Worm (Caenorhabditis elegans) whole organism, late embryonic: ENCODE data around the gene dnj-2.

Experiments used
- C08G9.2 ChIP-seq: sonication (generic microtip); optimal IDR thresholded peaks from 2 replicates; lab custom pipeline; 2016; ENCODE audit warnings: mild to moderate bottlenecking, missing genetic modification characterization, moderate library complexity, missing compliant biosample characterization
- F13H6.1 ChIP-seq: sonication (generic microtip); optimal IDR thresholded peaks from 2 replicates; lab custom pipeline; 2016; ENCODE audit warnings: missing genetic modification characterization, missing compliant biosample characterization
- K02D7.2 ChIP-seq: sonication (generic microtip); optimal IDR thresholded peaks from 2 replicates; lab custom pipeline; 2017; ENCODE audit warnings: mild to moderate bottlenecking, missing genetic modification characterization, missing compliant biosample characterization
- T23F11.4 ChIP-seq: fragments of 200-800 bp; sonication (Bioruptor generic); optimal IDR thresholded peaks from 2 replicates; lab custom pipeline; 2018; ENCODE audit warnings: mild to moderate bottlenecking, missing genetic modification characterization, missing compliant biosample characterization
- ahr-1 ChIP-seq: sonication (generic microtip); optimal IDR thresholded peaks from 2 replicates; lab custom pipeline; 2016; ENCODE audit warnings: missing genetic modification characterization, missing compliant biosample characterization
- ceh-18 ChIP-seq: sonication (generic microtip); optimal IDR thresholded peaks from 2 replicates; lab custom pipeline; 2016; ENCODE audit warnings: missing genetic modification characterization, missing compliant biosample characterization
- ceh-22 ChIP-seq: sonication (generic microtip); optimal IDR thresholded peaks from 2 replicates; lab custom pipeline; 2017; ENCODE audit warnings: missing biosample characterization, missing genetic modification characterization
- ceh-24 ChIP-seq: sonication (generic microtip); optimal IDR thresholded peaks from 2 replicates; lab custom pipeline; 2016; ENCODE audit warnings: mild to moderate bottlenecking, missing genetic modification characterization, missing compliant biosample characterization
- ceh-34 ChIP-seq: sonication (generic microtip); optimal IDR thresholded peaks from 2 replicates; lab custom pipeline; 2016; ENCODE audit warnings: mild to moderate bottlenecking, missing genetic modification characterization, missing compliant biosample characterization
- dve-1 ChIP-seq: sonication (generic microtip); optimal IDR thresholded peaks from 2 replicates; lab custom pipeline; 2017; ENCODE audit warnings: antibody characterized with exemption, mild to moderate bottlenecking, missing genetic modification characterization, missing compliant biosample characterization
- elt-2 ChIP-seq: sonication (generic microtip); optimal IDR thresholded peaks from 2 replicates; lab custom pipeline; 2016; ENCODE audit warnings: missing genetic modification reagents, missing genetic modification characterization, missing compliant biosample characterization
- eyg-1 ChIP-seq: sonication (generic microtip); optimal IDR thresholded peaks from 2 replicates; lab custom pipeline; 2016; ENCODE audit warnings: missing genotype, missing genetic modification characterization, missing compliant biosample characterization
- fax-1 ChIP-seq: sonication (generic microtip); optimal IDR thresholded peaks from 2 replicates; lab custom pipeline; 2016; ENCODE audit warnings: missing genotype, missing genetic modification characterization, missing compliant biosample characterization
- gmeb-2 ChIP-seq: sonication (generic microtip); optimal IDR thresholded peaks from 2 replicates; lab custom pipeline; 2016; ENCODE audit warnings: missing genetic modification characterization, inconsistent platforms, missing compliant biosample characterization
- hlh-13 ChIP-seq: fragments of 200-800 bp; sonication (Bioruptor generic); optimal IDR thresholded peaks from 2 replicates; lab custom pipeline; 2018; ENCODE audit warnings: mild to moderate bottlenecking, missing genetic modification characterization, missing compliant biosample characterization
- hlh-15 ChIP-seq: sonication (generic microtip); optimal IDR thresholded peaks from 2 replicates; lab custom pipeline; 2016; ENCODE audit warnings: missing genetic modification characterization, missing compliant biosample characterization
- hlh-30 ChIP-seq: sonication (generic microtip); optimal IDR thresholded peaks from 2 replicates; lab custom pipeline; 2017; ENCODE audit warnings: antibody characterized with exemption, missing genetic modification characterization, missing compliant biosample characterization; ENCODE audit not compliant: insufficient read depth
- hlh-8 ChIP-seq: sonication (generic microtip); optimal IDR thresholded peaks from 2 replicates; lab custom pipeline; 2016; ENCODE audit warnings: missing genotype, missing genetic modification characterization, missing compliant biosample characterization
- lim-6 ChIP-seq: sonication (generic microtip); optimal IDR thresholded peaks from 2 replicates; lab custom pipeline; 2016; ENCODE audit warnings: missing genetic modification characterization, missing compliant biosample characterization
- madf-2 ChIP-seq: sonication (generic microtip); optimal IDR thresholded peaks from 2 replicates; lab custom pipeline; 2017; ENCODE audit warnings: missing genetic modification characterization, missing compliant biosample characterization
- mec-3 ChIP-seq: sonication (generic microtip); optimal IDR thresholded peaks from 2 replicates; lab custom pipeline; 2016; ENCODE audit warnings: borderline replicate concordance, missing genetic modification characterization, missing compliant biosample characterization
- nfya-1 ChIP-seq: sonication (generic microtip); optimal IDR thresholded peaks from 2 replicates; lab custom pipeline; 2017; ENCODE audit warnings: missing genetic modification characterization, mild to moderate bottlenecking, missing compliant biosample characterization, antibody characterized with exemption, moderate library complexity
- nhr-11 ChIP-seq: fragments of 150-350 bp; optimal IDR thresholded peaks from 2 replicates; lab custom pipeline; 2014; ENCODE audit warnings: missing biosample characterization, missing genetic modification characterization
- npax-4 ChIP-seq: sonication (generic microtip); optimal IDR thresholded peaks from 2 replicates; lab custom pipeline; 2016; ENCODE audit warnings: missing genetic modification characterization, missing compliant biosample characterization
- pqm-1 ChIP-seq: sonication (generic microtip); optimal IDR thresholded peaks from 2 replicates; lab custom pipeline; 2016; ENCODE audit warnings: missing genetic modification characterization, missing compliant biosample characterization
- pros-1 ChIP-seq: fragments of 150-350 bp; optimal IDR thresholded peaks from 2 replicates; lab custom pipeline; 2014; ENCODE audit warnings: missing biosample characterization, missing genetic modification reagents, missing genetic modification characterization
- rnt-1 ChIP-seq: sonication (generic microtip); optimal IDR thresholded peaks from 2 replicates; lab custom pipeline; 2016; ENCODE audit warnings: missing genetic modification characterization, missing compliant biosample characterization
- sdc-2 ChIP-seq: sonication (generic microtip); optimal IDR thresholded peaks from 2 replicates; lab custom pipeline; 2016; ENCODE audit warnings: missing genotype, missing genetic modification characterization, missing compliant biosample characterization
- sox-2 ChIP-seq: fragments of 200-800 bp; sonication (Bioruptor generic); IDR thresholded peaks from 2 replicates; pipeline ENCODE4 v1.3.6; 2022; ENCODE audit warnings: missing genetic modification reagents, missing genetic modification characterization, missing compliant biosample characterization
- sox-4 ChIP-seq: sonication (generic microtip); optimal IDR thresholded peaks from 2 replicates; lab custom pipeline; 2017; ENCODE audit warnings: mild to moderate bottlenecking, missing genetic modification characterization, inconsistent platforms, missing compliant biosample characterization
- tbx-7 ChIP-seq: sonication (generic microtip); optimal IDR thresholded peaks from 2 replicates; lab custom pipeline; 2016; ENCODE audit warnings: missing genotype, missing genetic modification characterization, missing compliant biosample characterization
- ttx-3 ChIP-seq: sonication (generic microtip); optimal IDR thresholded peaks from 2 replicates; lab custom pipeline; 2016; ENCODE audit warnings: missing genetic modification reagents, missing genetic modification characterization, missing compliant biosample characterization
- unc-3 ChIP-seq, 2 experiments: fragments of 200-800 bp in 1 of 2; sonication (Bioruptor generic) in 1 of 2; sonication (generic microtip) in 1 of 2; conservative IDR thresholded peaks in 1 of 2; optimal IDR thresholded peaks in 1 of 2; 2 replicates each; pipeline versions ENCODE4 v1.3.6 to Lab custom; 2016 to 2022; ENCODE audit warnings: missing compliant biosample characterization in 2 of 2, missing genetic modification characterization in 2 of 2, missing genetic modification reagents in 1 of 2
- unc-55 ChIP-seq: sonication (generic microtip); optimal IDR thresholded peaks from 2 replicates; lab custom pipeline; 2017; ENCODE audit warnings: missing biosample characterization, missing genetic modification reagents, missing genetic modification characterization
- unc-86 ChIP-seq: sonication (generic microtip); optimal IDR thresholded peaks from 2 replicates; lab custom pipeline; 2016; ENCODE audit warnings: missing genetic modification characterization, missing compliant biosample characterization
- zip-5 ChIP-seq: sonication (generic microtip); optimal IDR thresholded peaks from 2 replicates; lab custom pipeline; 2016; ENCODE audit warnings: missing genetic modification characterization, missing compliant biosample characterization
- ztf-16 ChIP-seq: sonication (generic microtip); optimal IDR thresholded peaks from 2 replicates; lab custom pipeline; 2017; ENCODE audit warnings: missing genetic modification characterization, missing compliant biosample characterization

dnj-2 gene

DNA sequence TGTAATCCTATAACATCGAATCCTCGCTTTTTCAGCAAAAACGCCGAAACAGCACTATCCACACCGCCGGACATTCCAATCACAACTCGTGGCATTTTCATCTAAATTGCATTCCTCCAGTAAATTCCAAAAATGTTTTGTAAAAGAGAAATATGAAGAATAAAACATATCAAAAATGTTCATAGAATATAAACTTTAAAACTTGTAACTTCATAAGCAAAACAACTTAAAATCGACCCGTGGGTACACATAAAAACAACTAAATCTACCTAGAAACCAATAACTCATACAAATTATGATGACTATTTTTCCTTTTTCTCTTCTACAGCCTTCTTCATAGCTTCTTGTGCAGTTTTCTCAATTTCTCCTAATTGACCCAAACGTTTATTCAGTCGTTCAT, 17.0 kb downstream of the dnj-2 start, which contains the start of gene mttu-1:
Gene mttu-1, minus strand, starts transcription at position 101 of the 400 bp plus-strand sequence.
- TF ChIP-seq pqm-1 (tag; lab: Kevin White, UChicago) (no peak), nhr-11 (tag; lab: Kevin White, UChicago) (no peak), ttx-3 (tag; lab: Kevin White, UChicago) (no peak)

DNA sequence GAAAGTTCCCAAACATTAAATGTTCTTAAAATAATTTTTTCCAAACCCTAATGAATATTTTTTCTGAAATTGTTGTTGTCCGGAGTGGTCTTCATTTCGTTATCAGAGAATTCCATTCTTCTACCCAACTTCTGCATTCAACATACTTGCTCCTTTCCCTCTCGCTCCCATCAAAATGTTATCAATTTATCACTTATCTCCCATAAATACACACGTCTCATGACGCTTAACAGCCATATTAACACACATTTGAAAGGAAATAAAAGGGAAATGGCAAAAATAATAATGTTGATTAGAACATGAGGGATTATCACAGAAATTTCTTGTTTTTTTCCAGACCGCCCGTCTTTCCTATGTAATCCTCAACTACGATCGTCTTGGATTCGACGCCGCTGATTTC, 24.8 kb downstream of the dnj-2 start:
- TF ChIP-seq mec-3 (tag; lab: Kevin White, UChicago) (no peak), unc-86 (tag; lab: Kevin White, UChicago) (no peak), elt-2 (tag; lab: Kevin White, UChicago) (peak; percentile 54)
- TF ChIP-seq, all 69 proteins: peak for 1

DNA sequence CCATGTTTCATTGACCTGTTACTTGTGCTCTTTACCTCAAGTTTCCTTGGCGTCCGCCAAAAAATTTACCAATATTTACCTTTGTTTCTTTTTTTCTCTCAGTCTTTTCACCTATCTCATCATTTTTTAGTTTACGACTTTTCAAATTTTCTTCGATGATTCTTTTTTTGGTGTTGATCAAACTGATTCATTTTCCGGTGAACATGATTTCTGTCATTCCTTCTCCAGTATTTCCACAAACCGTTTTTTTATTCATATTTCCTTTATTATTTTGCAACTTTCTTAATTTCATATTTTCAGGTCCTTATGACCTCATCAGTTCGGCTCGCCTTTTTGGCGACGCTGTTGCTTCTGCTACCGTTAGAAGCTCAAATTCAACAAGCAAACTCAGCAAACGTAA, 26.3 kb downstream of the dnj-2 start, which contains the start of gene F54D1.6:
Gene F54D1.6, plus strand, starts transcription at position 301 of the 400 bp plus-strand sequence.
- no peak for TF ChIP-seq tbx-7 (tag; lab: Kevin White, UChicago)
- TF ChIP-seq ceh-18, result no peak
- no peak for TF ChIP-seq ztf-16
- TF ChIP-seq hlh-13 (GFP tag; lab: Kevin White, UChicago), result no peak
- no peak for TF ChIP-seq sdc-2 (tag; lab: Kevin White, UChicago)
- no peak for TF ChIP-seq sox-4 (tag; lab: Kevin White, UChicago)

DNA sequence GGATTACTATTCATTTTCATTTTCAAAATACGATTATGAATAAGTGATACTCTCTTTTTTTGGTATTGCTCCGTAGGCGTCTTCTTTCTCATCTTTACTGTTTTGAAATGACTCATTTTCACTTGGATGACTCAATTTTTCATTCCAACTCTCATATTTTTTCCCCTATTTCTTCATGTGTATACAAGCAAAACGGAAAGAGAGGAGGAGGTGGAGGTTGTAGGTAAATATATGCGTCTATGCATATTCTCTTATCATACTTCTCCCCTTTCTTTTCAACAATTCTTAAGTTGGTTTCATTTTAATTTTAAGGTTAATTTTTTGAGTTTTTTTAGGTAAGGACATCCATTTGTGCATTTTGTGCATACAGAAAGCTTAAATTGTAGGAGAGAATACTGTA, 27.7 kb downstream of the dnj-2 start:
- TF ChIP-seq T23F11.4, result no peak
- TF ChIP-seq eyg-1 (tag; lab: Kevin White, UChicago), result no peak
- no peak for TF ChIP-seq lim-6 (tag; lab: Kevin White, UChicago)
- TF ChIP-seq ceh-34, result no peak
- no peak for TF ChIP-seq unc-3 (GFP tag; conservative IDR thresholded peaks at IDR 0.05; lab: Robert Waterston, UW)
- TF ChIP-seq unc-3 (tag; optimal IDR thresholded peaks at IDR 0.05; lab: Kevin White, UChicago), result no peak
- TF ChIP-seq ceh-22, result no peak
- TF ChIP-seq hlh-15 (tag; lab: Kevin White, UChicago), result no peak
- no peak for TF ChIP-seq F13H6.1 (tag; lab: Kevin White, UChicago)
- TF ChIP-seq ahr-1, result no peak
- no peak for TF ChIP-seq hlh-8
- TF ChIP-seq sox-2 (GFP tag; lab: Robert Waterston, UW), result no peak
- TF ChIP-seq C08G9.2 (tag; lab: Kevin White, UChicago), result no peak
- no peak for TF ChIP-seq K02D7.2
- TF ChIP-seq sox-4 (tag; lab: Kevin White, UChicago), result no peak

DNA sequence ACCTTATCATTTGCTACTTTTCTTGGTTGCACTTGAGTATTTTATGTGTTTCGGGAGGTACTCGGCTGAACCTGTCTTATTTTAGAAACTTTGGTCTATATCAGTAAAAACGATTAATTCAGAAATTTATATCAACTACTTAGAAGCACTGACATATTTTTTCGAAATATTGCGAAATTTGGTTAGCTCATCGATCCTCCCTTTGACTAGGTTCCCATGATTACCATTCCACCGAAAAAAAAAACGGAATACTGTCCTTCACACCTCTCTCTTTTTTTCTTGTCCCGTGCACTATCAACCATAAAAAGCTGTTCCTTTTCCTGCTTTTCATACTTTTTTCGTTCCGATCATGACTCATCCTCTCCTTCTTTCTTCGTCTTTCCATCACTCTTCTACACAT, 28.5 kb downstream of the dnj-2 start:
- TF ChIP-seq C08G9.2 (tag; lab: Kevin White, UChicago), result no peak
- TF ChIP-seq ceh-24, result no peak
- TF ChIP-seq madf-2 (tag; lab: Kevin White, UChicago), result no peak
- no peak for TF ChIP-seq mec-3 (tag; lab: Kevin White, UChicago)
- no peak for TF ChIP-seq fax-1 (tag; lab: Kevin White, UChicago)
- TF ChIP-seq hlh-30 (tag; lab: Kevin White, UChicago), result no peak
- TF ChIP-seq zip-5 (tag; lab: Kevin White, UChicago), result no peak
- TF ChIP-seq gmeb-2 (tag; lab: Kevin White, UChicago), result no peak
- no peak for TF ChIP-seq unc-55 (GFP tag; lab: Kevin White, UChicago)
- TF ChIP-seq ceh-34, result no peak
- no peak for TF ChIP-seq rnt-1 (tag; lab: Kevin White, UChicago)
- TF ChIP-seq ztf-16, result no peak
- TF ChIP-seq, all 69 proteins: peak for 0

DNA sequence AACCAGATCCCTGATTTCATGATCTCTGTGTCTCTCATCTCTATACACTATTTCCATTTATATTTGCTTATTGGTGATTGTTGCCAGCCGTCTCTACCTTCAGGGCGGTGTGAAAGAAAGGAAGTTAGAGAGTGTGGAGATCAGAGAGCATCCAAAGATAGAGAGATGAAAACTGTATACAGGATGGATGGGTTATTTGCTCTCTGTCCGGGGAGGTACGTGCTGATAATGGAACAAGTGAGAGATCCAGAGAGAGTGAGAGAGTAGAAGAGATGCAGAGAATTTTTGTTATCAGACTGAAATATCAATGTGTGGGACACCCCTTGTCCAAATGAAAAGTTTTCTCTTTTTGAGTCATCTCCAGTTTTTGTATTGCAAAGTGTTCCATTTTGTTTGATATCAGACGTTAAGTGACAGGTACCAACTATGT, 29.7 kb downstream of the dnj-2 start:
- no peak for TF ChIP-seq npax-4 (tag; lab: Kevin White, UChicago)
- no peak for TF ChIP-seq pros-1 (tag; lab: Kevin White, UChicago)
- no peak for TF ChIP-seq hlh-30 (tag; lab: Kevin White, UChicago)
- no peak for TF ChIP-seq ceh-22
- TF ChIP-seq nfya-1, result no peak
- peak; percentile 63 for TF ChIP-seq dve-1 (tag; lab: Kevin White, UChicago)
- TF ChIP-seq elt-2 (tag; lab: Kevin White, UChicago), result peak; percentile 77
